Fruit fly (Drosophila melanogaster) whole organism, wandering third instar larva: ENCODE measurements around the gene CG14983.

Experiments
- Hr78 ChIP-seq: fragments of >200 bp; optimal IDR thresholded peaks from 2 replicates; lab custom pipeline; 2017; ENCODE audit warnings: missing biosample characterization, missing genetic modification characterization
- Hr83 ChIP-seq: fragments of 200-300 bp; sonication (Bioruptor generic); optimal IDR thresholded peaks from 2 replicates; lab custom pipeline; 2016; ENCODE audit warnings: missing biosample characterization, mild to moderate bottlenecking, missing genetic modification characterization, moderate library complexity; ENCODE audit not compliant: poor library complexity, severe bottlenecking
- Jra ChIP-seq: sonication (Bioruptor generic); optimal IDR thresholded peaks from 2 replicates; lab custom pipeline; 2016; ENCODE audit warnings: missing biosample characterization, missing genetic modification characterization
- Myc ChIP-seq: fragments of >200 bp; optimal IDR thresholded peaks from 2 replicates; lab custom pipeline; 2017
- OdsH ChIP-seq: fragments of 200-800 bp; sonication (Bioruptor generic); optimal IDR thresholded peaks from 2 replicates; lab custom pipeline; 2016; ENCODE audit warnings: missing biosample characterization, mild to moderate bottlenecking, missing genetic modification characterization
- dsf ChIP-seq: sonication (Bioruptor generic); optimal IDR thresholded peaks from 2 replicates; lab custom pipeline; 2016; ENCODE audit warnings: missing biosample characterization, missing genetic modification characterization, borderline replicate concordance
- foxo ChIP-seq, 2 experiments: fragments of 200-800 bp; sonication (Bioruptor generic); optimal IDR thresholded peaks; 2 replicates in 1 of 2; 3 replicates in 1 of 2; lab custom pipeline; 2016 to 2017; ENCODE audit warnings: missing biosample characterization in 2 of 2, missing genetic modification characterization in 2 of 2
- fru ChIP-seq: fragments of 200-800 bp; sonication (Bioruptor generic); optimal IDR thresholded peaks from 3 replicates; lab custom pipeline; 2016; ENCODE audit warnings: missing biosample characterization, mild to moderate bottlenecking, missing genetic modification characterization
- h ChIP-seq: fragments of 200-800 bp; sonication (Bioruptor generic); optimal IDR thresholded peaks from 3 replicates; lab custom pipeline; 2016; ENCODE audit warnings: missing biosample characterization, mild to moderate bottlenecking, missing genetic modification characterization
- sage ChIP-seq: fragments of 200-800 bp; sonication (Bioruptor generic); optimal IDR thresholded peaks from 2 replicates; lab custom pipeline; 2016; ENCODE audit warnings: missing biosample characterization, mild to moderate bottlenecking, missing genetic modification characterization
- usp ChIP-seq: fragments of >200 bp; optimal IDR thresholded peaks from 2 replicates; lab custom pipeline; 2017; ENCODE audit warnings: missing biosample characterization, missing genetic modification characterization

dm6 chr3L:3932742-3933289 is 16.3 kb downstream of the CG14983 start:
- no peak for TF ChIP-seq usp (GFP tag; lab: Kevin White, UChicago)
- TF ChIP-seq sage (GFP tag; lab: Kevin White, UChicago), result no peak
- no peak for TF ChIP-seq Myc (lab: Kevin White, UChicago)
- no peak for TF ChIP-seq dsf (GFP tag; lab: Kevin White, UChicago)
- no peak for TF ChIP-seq h
- no peak for TF ChIP-seq OdsH (GFP tag; lab: Kevin White, UChicago)
- no peak for TF ChIP-seq Hr83 (GFP tag; lab: Kevin White, UChicago)
- no peak for TF ChIP-seq Hr78 (GFP tag; lab: Kevin White, UChicago)
- TF ChIP-seq foxo (GFP tag; optimal IDR thresholded peaks at IDR 0.05; lab: Kevin White, UChicago), result no peak
- TF ChIP-seq Jra (GFP tag; lab: Kevin White, UChicago), result no peak
- TF ChIP-seq fru (GFP tag; lab: Kevin White, UChicago), result no peak
